Worm (Caenorhabditis elegans): ENCODE results near the gene ddr-2.

ddr-2 gene

DNA sequence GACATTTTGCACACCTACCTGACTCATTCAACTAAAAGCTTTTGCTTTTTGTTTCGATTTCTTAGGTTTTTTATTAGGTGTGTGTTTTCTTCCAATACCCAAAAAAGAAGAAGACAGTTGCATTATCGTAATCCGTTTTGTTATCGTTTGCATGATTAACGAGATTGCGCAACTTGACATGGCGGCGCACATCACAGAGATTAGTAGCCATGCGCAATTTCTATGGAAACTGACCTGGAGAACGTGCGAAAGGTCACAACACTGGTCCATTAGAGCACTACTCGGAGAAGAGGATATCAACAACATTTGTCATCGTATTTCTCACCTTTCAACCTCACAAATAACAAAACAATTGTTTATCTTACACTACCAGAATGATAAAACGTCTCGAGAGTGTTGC lies 1.7 kb downstream of the ddr-2 start:
- TF ChIP-seq nhr-2 (tag; optimal IDR thresholded peaks at IDR 0.05) (peak; percentile 84), zip-8 (tag; optimal IDR thresholded peaks at IDR 0.05) (peak; percentile 32), elt-1 (tag; optimal IDR thresholded peaks at IDR 0.05; ENCODE audit: borderline replicate concordance, insufficient read depth) (peak; percentile 69), sptf-1 (tag; optimal IDR thresholded peaks at IDR 0.05) (no peak), nhr-76 (tag; optimal IDR thresholded peaks at IDR 0.05) (no peak)

- no peak for TF ChIP-seq nhr-2 (tag; optimal IDR thresholded peaks at IDR 0.05)
- TF ChIP-seq unc-120 (tag; optimal IDR thresholded peaks at IDR 0.05; ENCODE audit: poor library complexity, severe bottlenecking) = no peak
Observed at ce11 chrX:3326175-3326574, 11.1 kb downstream of the ddr-2 start, which contains the start of gene F11D5.6. TSS of gene F11D5.6 (minus strand) at chrX:3326275.

DNA sequence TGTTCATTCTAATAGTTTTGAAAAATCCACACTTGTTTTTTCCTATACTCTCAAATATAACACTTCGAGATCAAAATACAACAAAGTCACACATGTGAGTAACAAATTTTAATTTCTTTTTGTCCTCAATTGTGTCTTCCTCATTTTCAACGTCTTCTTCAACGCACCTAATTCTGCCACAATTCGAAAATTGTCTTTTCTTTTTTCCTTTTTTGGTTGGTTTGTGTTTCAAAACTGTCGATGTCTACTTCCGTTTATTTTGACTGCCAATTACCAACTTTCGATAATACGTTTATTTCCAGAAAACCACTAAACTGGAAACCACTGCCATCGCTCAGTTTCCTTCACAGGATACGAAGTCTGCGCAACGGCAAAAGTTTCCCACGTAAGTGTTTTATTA lies 17.7 kb downstream of the ddr-2 start, which contains the start of gene F11D5.1:
TSS of gene F11D5.1 (plus strand) at position 301 of the 400 bp plus-strand sequence.
- TF ChIP-seq nhr-12 (tag; optimal IDR thresholded peaks at IDR 0.05) (no peak), tbx-8 (GFP tag; optimal IDR thresholded peaks at IDR 0.05) (no peak), drap-1 (GFP tag; optimal IDR thresholded peaks at IDR 0.05) (no peak), nhr-28 (tag; optimal IDR thresholded peaks at IDR 0.05) (no peak), mep-1 (tag; optimal IDR thresholded peaks at IDR 0.05) (no peak), snpc-4 (tag; optimal IDR thresholded peaks at IDR 0.05) (no peak), ceh-83 (GFP tag; optimal IDR thresholded peaks at IDR 0.05) (no peak), pha-4 (tag; optimal IDR thresholded peaks at IDR 0.05) (no peak)

- no peak for TF ChIP-seq unc-120 (tag; optimal IDR thresholded peaks at IDR 0.05; ENCODE audit: poor library complexity, severe bottlenecking)
- TF ChIP-seq sem-2 (GFP tag; optimal IDR thresholded peaks at IDR 0.05) = no peak
- TF ChIP-seq nhr-28 (tag; optimal IDR thresholded peaks at IDR 0.05) = no peak
Observed at ce11 chrX:3334115-3334514, 19.0 kb downstream of the ddr-2 start.

DNA sequence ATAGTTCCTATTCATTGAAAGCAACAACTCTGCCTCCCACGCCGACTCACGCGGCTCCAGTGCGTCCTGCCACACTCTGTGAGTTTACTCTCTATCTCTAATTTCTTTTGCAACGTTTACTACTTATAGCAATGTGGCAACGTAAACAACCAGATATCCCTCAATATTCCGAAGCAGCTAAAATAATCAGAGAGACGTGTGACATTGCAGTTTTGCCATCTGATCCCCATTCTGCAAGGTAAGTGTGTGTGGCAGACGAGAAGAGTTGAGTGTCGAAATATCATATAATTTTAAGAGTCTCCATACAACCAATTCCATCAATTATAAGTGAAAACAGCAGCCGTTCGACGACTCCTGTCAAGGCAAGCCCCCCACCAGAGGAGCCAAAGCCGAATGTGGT lies 24.8 kb downstream of the ddr-2 start:
- TF ChIP-seq mep-1 (tag; optimal IDR thresholded peaks at IDR 0.05) (no peak), unc-120 (tag; optimal IDR thresholded peaks at IDR 0.05; ENCODE audit: poor library complexity, severe bottlenecking) (peak; percentile 17)

ce11 chrX:3343620-3344197 lies 28.6 kb downstream of the ddr-2 start:
- TF ChIP-seq unc-120 (tag; optimal IDR thresholded peaks at IDR 0.05; ENCODE audit: poor library complexity, severe bottlenecking) = peak; percentile 18
- TF ChIP-seq elt-3 (tag; optimal IDR thresholded peaks at IDR 0.05) = no peak
- TF ChIP-seq sptf-1 (tag; optimal IDR thresholded peaks at IDR 0.05) = peak; percentile 41
- TF ChIP-seq elt-1 (tag; optimal IDR thresholded peaks at IDR 0.05; ENCODE audit: borderline replicate concordance, insufficient read depth) = peak; percentile 92
- TF ChIP-seq M03D4.4 (tag; optimal IDR thresholded peaks at IDR 0.05) = peak; percentile 0

ce11 chrX:3347904-3348441 lies 32.9 kb downstream of the ddr-2 start, which contains the start of gene ZK816.3:
TSS of gene ZK816.3 (plus strand) at chrX:3348391.
- peak; percentile 24 for TF ChIP-seq ham-2 (GFP tag; optimal IDR thresholded peaks at IDR 0.05)
- no peak for TF ChIP-seq nhr-2 (tag; optimal IDR thresholded peaks at IDR 0.05)
- no peak for TF ChIP-seq elt-3 (tag; optimal IDR thresholded peaks at IDR 0.05)
- TF ChIP-seq ceh-83 (GFP tag; optimal IDR thresholded peaks at IDR 0.05) = peak; percentile 78
- peak; percentile 72 for TF ChIP-seq sem-2 (GFP tag; optimal IDR thresholded peaks at IDR 0.05)
- TF ChIP-seq pha-4 (tag; optimal IDR thresholded peaks at IDR 0.05) = no peak
- TF ChIP-seq M03D4.4 (tag; optimal IDR thresholded peaks at IDR 0.05) = peak; percentile 85
- peak; percentile 82 for TF ChIP-seq cnd-1 (tag; optimal IDR thresholded peaks at IDR 0.05)
- TF ChIP-seq mls-2 (tag; optimal IDR thresholded peaks at IDR 0.05) = peak; percentile 82
- TF ChIP-seq lin-32 (GFP tag; optimal IDR thresholded peaks at IDR 0.05) = peak; percentile 42
- peak; percentile 35 for TF ChIP-seq lin-13 (tag; optimal IDR thresholded peaks at IDR 0.05)
- TF ChIP-seq drap-1 (GFP tag; optimal IDR thresholded peaks at IDR 0.05) = peak; percentile 78
- no peak for TF ChIP-seq lsy-2 (tag; optimal IDR thresholded peaks at IDR 0.05)
- peak; percentile 38 for TF ChIP-seq tbx-8 (GFP tag; optimal IDR thresholded peaks at IDR 0.05)
- no peak for TF ChIP-seq zip-8 (tag; optimal IDR thresholded peaks at IDR 0.05)
- TF ChIP-seq sptf-1 (tag; optimal IDR thresholded peaks at IDR 0.05) = peak; percentile 79
- peak; percentile 45 for TF ChIP-seq ceh-43 (GFP tag; optimal IDR thresholded peaks at IDR 0.05)
- TF ChIP-seq elt-1 (tag; optimal IDR thresholded peaks at IDR 0.05; ENCODE audit: borderline replicate concordance, insufficient read depth) = no peak
- no peak for TF ChIP-seq nhr-28 (tag; optimal IDR thresholded peaks at IDR 0.05)
- TF ChIP-seq flh-1 (GFP tag; optimal IDR thresholded peaks at IDR 0.05) = peak; percentile 24
- peak; percentile 47 for TF ChIP-seq unc-120 (tag; optimal IDR thresholded peaks at IDR 0.05; ENCODE audit: poor library complexity, severe bottlenecking)
- no peak for TF ChIP-seq blmp-1 (tag; optimal IDR thresholded peaks at IDR 0.05)
- TF ChIP-seq hlh-1 (tag; optimal IDR thresholded peaks at IDR 0.05) = peak; percentile 11
- peak; percentile 51 for TF ChIP-seq bed-3 (GFP tag; optimal IDR thresholded peaks at IDR 0.05)
